Fruit fly (Drosophila melanogaster): ENCODE results near the gene oaf.

oaf gene

dm6 chr2L:2492692-2493626, at the start of gene oaf:
Gene oaf, plus strand, starts transcription at chr2L:2492955.
- TF ChIP-seq CG17806 (tag; optimal IDR thresholded peaks at IDR 0.05) (peak; percentile 39), CG32121 (GFP tag; IDR thresholded peaks at IDR 0.05) (peak; percentile 36; the same call in 1 of the 2 replicates), CG12605 (GFP tag; IDR thresholded peaks at IDR 0.05) (no peak), CG14655 (GFP tag; optimal IDR thresholded peaks at IDR 0.05) (no peak), rn (GFP tag; IDR thresholded peaks at IDR 0.05) (no peak), Ets98B (GFP tag; IDR thresholded peaks at IDR 0.05) (peak; percentile 54), CG8159 (tag; optimal IDR thresholded peaks at IDR 0.05) (peak; percentile 40), CG4496 (GFP tag; IDR thresholded peaks at IDR 0.05) (peak; percentile 60; the same call in 2 of the 3 replicates), Pif1B (GFP tag; optimal IDR thresholded peaks at IDR 0.05) (peak; percentile 19), CG15710 (tag; optimal IDR thresholded peaks at IDR 0.05) (peak; percentile 21), CG9948 (tag; optimal IDR thresholded peaks at IDR 0.05) (no peak), CG34367 (tag; optimal IDR thresholded peaks at IDR 0.05) (no peak), D1 (tag; optimal IDR thresholded peaks at IDR 0.05) (no peak), Pif1A (GFP tag; optimal IDR thresholded peaks at IDR 0.05) (peak; percentile 19), EcR (GFP tag; optimal IDR thresholded peaks at IDR 0.05) (peak; percentile 4), fd96Ca (GFP tag; IDR thresholded peaks at IDR 0.05) (0 out of 3 replicates have a peak, but pooled peaks have one; percentile 38), gl (tag; optimal IDR thresholded peaks at IDR 0.05) (no peak), Snoo (tag; optimal IDR thresholded peaks at IDR 0.05) (peak; percentile 15), CG13204 (GFP tag; optimal IDR thresholded peaks at IDR 0.05) (no peak), CG10348 (GFP tag; IDR thresholded peaks at IDR 0.05) (no peak), CG8301 (tag; optimal IDR thresholded peaks at IDR 0.05) (peak; percentile 3)

dm6 chr2L:2448514-2448913, 44.2 kb upstream of the oaf start:
- TF ChIP-seq EcR (GFP tag; optimal IDR thresholded peaks at IDR 0.05): peak; percentile 39
- TF ChIP-seq CG4496 (GFP tag; IDR thresholded peaks at IDR 0.05): 0 out of 3 replicates have a peak, but pooled peaks have one; percentile 31
- no peak for TF ChIP-seq Pif1B (GFP tag; optimal IDR thresholded peaks at IDR 0.05)

- TF ChIP-seq CG4496 (GFP tag; IDR thresholded peaks at IDR 0.05) (no peak), CG8159 (tag; optimal IDR thresholded peaks at IDR 0.05) (no peak), CG9948 (tag; optimal IDR thresholded peaks at IDR 0.05) (no peak), CG15710 (tag; optimal IDR thresholded peaks at IDR 0.05) (no peak), gl (tag; optimal IDR thresholded peaks at IDR 0.05) (peak; percentile 29), EcR (GFP tag; optimal IDR thresholded peaks at IDR 0.05) (no peak), CG12605 (GFP tag; IDR thresholded peaks at IDR 0.05) (no peak), Ets98B (GFP tag; IDR thresholded peaks at IDR 0.05) (no peak), CG10348 (GFP tag; IDR thresholded peaks at IDR 0.05) (no peak)
These were observed 43.1 kb upstream of the oaf start for dm6 chr2L:2449665-2450064.

dm6 chr2L:2450723-2451379, 41.9 kb upstream of the oaf start:
- TF ChIP-seq Pif1B (GFP tag; optimal IDR thresholded peaks at IDR 0.05) (no peak), EcR (GFP tag; optimal IDR thresholded peaks at IDR 0.05) (peak; percentile 80), CG13204 (GFP tag; optimal IDR thresholded peaks at IDR 0.05) (peak; percentile 26), CG8159 (tag; optimal IDR thresholded peaks at IDR 0.05) (no peak), fd96Ca (GFP tag; IDR thresholded peaks at IDR 0.05) (no peak), Snoo (tag; optimal IDR thresholded peaks at IDR 0.05) (no peak), Pif1A (GFP tag; optimal IDR thresholded peaks at IDR 0.05) (no peak), CG10348 (GFP tag; IDR thresholded peaks at IDR 0.05) (no peak), D1 (tag; optimal IDR thresholded peaks at IDR 0.05) (no peak), rn (GFP tag; IDR thresholded peaks at IDR 0.05) (no peak), CG34367 (tag; optimal IDR thresholded peaks at IDR 0.05) (no peak), Ets98B (GFP tag; IDR thresholded peaks at IDR 0.05) (no peak; the same call in 1 of the 2 replicates), CG4496 (GFP tag; IDR thresholded peaks at IDR 0.05) (0 out of 3 replicates have a peak, but pooled peaks have one; percentile 35), CG32121 (GFP tag; IDR thresholded peaks at IDR 0.05) (no peak), CG8301 (tag; optimal IDR thresholded peaks at IDR 0.05) (no peak)

- no peak for TF ChIP-seq rn (GFP tag; IDR thresholded peaks at IDR 0.05)
- no peak for TF ChIP-seq CG17806 (tag; optimal IDR thresholded peaks at IDR 0.05)
- no peak for TF ChIP-seq gl (tag; optimal IDR thresholded peaks at IDR 0.05)
- TF ChIP-seq Pif1A (GFP tag; optimal IDR thresholded peaks at IDR 0.05): no peak
- no peak for TF ChIP-seq Ets98B (GFP tag; IDR thresholded peaks at IDR 0.05)
- no peak for TF ChIP-seq CG4496 (GFP tag; IDR thresholded peaks at IDR 0.05)
- TF ChIP-seq CG34367 (tag; optimal IDR thresholded peaks at IDR 0.05): no peak
- no peak for TF ChIP-seq CG13204 (GFP tag; optimal IDR thresholded peaks at IDR 0.05)
These were observed 38.9 kb upstream of the oaf start for dm6 chr2L:2453818-2454217.

- TF ChIP-seq Pif1A (GFP tag; optimal IDR thresholded peaks at IDR 0.05) (no peak), CG32121 (GFP tag; IDR thresholded peaks at IDR 0.05) (no peak), CG4496 (GFP tag; IDR thresholded peaks at IDR 0.05) (peak; percentile 28; the same call in 1 of the 3 replicates), rn (GFP tag; IDR thresholded peaks at IDR 0.05) (no peak), EcR (GFP tag; optimal IDR thresholded peaks at IDR 0.05) (peak; percentile 9), gl (tag; optimal IDR thresholded peaks at IDR 0.05) (no peak), CG14655 (GFP tag; optimal IDR thresholded peaks at IDR 0.05) (no peak), CG10348 (GFP tag; IDR thresholded peaks at IDR 0.05) (no peak), Pif1B (GFP tag; optimal IDR thresholded peaks at IDR 0.05) (no peak), CG34367 (tag; optimal IDR thresholded peaks at IDR 0.05) (no peak), CG17806 (tag; optimal IDR thresholded peaks at IDR 0.05) (no peak), CG13204 (GFP tag; optimal IDR thresholded peaks at IDR 0.05) (peak; percentile 94), CG8301 (tag; optimal IDR thresholded peaks at IDR 0.05) (no peak)
These were observed 38.1 kb upstream of the oaf start for dm6 chr2L:2454644-2455043.

Measured in whole organism, pupa.